Fruit fly (Drosophila melanogaster): ENCODE measurements around the gene CG31698.
"Not testable (repeated sequence)": the region's sequence is repeated elsewhere in the genome, so short reads cannot be mapped to it uniquely, and the experiment has no call there.

Gene CG31698

DNA sequence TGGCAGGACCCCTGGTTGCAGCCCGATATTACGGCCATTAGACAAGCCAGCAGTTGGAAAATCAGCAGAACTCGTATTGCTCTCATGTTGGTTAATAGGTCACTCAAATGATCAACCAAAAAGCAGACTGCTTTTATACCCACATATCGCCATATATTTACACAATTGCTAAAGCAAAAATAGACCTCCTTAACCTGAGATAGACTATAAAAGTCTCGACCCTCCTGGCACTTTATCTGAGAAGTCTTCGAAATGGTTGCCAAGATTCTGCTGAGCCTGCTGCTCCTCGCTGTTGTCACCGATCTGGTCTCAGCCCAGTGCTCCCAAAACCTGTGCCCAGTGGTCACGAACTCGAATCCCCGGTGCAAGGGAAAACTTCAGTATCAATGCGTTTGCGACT lies at the start of gene CG31698, which contains the start of gene CG15404:
Gene CG31698 (minus strand): TSS at position 101 of the 400 bp plus-strand sequence.
Gene CG15404 (plus strand): TSS at position 233 of the 400 bp plus-strand sequence.
- no peak for TF ChIP-seq CG17801 (GFP tag; optimal IDR thresholded peaks at IDR 0.05; ENCODE audit: partially characterized antibody)

DNA sequence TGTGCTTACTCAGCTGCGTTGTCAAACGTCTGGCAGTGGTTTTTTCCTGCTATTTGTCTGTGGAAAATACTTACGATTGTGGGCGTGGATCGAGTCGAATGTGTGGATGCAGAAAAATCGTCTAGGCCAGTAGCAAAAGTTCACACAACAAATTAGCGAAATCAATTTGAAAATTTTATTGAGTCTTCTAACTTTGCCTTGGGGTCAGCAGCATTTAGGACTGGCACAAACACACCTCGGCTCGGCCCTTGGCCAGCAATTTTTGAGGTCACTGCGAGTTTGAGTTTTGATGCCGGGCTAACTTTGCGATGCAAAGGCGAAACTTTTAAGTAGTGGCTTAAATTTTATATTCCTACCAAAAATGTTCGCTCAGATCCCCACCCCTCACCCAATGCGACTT lies 26.8 kb upstream of the CG31698 start, which contains the start of gene CG34393:
Gene CG34393 (minus strand): TSS at position 101 of the 400 bp plus-strand sequence.
- TF ChIP-seq CG17801 (GFP tag; optimal IDR thresholded peaks at IDR 0.05; ENCODE audit: partially characterized antibody) = no peak

DNA sequence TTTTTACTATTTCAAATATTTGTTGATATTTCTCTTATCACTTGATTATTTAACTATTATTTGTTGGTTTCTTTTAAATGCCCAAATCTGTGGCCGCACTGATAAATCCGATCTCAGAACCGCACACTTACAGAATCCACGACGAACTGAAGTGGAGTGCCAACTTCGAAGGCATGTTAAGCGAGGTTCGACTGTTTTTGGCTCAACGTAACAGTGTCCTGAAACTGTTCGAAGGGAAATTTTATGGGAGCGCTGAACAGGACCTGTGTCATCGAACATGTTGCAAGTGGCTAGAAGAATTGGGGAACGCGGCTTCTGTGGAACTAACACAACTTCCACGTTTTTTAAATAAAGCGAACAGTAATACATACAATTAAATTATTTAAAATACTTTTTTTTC lies 25.9 kb upstream of the CG31698 start:
- no peak for TF ChIP-seq CG17801 (GFP tag; optimal IDR thresholded peaks at IDR 0.05; ENCODE audit: partially characterized antibody)

DNA sequence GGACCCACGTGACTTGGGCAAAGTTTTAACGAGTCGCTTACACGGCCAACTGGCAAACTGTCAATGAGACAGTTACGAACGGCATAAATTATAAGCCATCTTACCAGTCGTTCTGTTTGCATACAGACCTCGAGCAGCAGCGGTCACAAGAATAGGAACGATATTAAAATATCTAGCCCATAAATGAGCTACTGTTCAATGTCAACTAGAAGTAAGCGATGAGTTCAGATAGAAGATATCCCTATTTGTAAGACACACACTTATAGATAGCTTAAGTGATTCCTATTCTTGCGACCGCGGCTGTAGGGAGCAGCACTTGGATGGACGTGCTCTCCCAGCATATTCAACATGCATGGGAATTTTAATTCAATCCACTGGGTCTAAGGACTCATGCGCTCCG lies 15.2 kb upstream of the CG31698 start:
- no peak for TF ChIP-seq CG17801 (GFP tag; optimal IDR thresholded peaks at IDR 0.05; ENCODE audit: partially characterized antibody)

DNA sequence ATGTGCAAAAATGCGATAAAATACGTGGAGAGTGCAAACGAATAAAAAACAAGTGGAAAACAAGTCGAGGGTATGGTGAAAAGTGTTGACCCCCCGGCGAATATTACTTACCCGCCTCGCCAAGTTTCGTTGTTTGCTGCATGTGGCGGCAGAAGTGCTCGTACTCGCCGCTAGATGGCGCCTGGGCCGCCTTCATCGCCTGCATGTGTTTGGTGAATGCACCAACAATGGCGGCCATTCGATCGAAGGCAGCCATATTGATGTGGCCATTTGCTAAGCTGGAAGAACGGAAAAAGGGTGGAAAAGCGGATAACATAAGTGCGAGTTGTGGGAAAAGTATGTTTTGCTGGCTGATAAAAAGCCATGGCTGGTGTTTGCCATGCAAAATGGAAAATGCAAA lies 9.6 kb upstream of the CG31698 start:
- no peak for TF ChIP-seq CG17801 (GFP tag; optimal IDR thresholded peaks at IDR 0.05; ENCODE audit: partially characterized antibody)

dm6 chr2L:3179654-3180053 lies 6.0 kb upstream of the CG31698 start:
- TF ChIP-seq CG17801 (GFP tag; optimal IDR thresholded peaks at IDR 0.05; ENCODE audit: partially characterized antibody) = no peak

- peak; percentile 44 for TF ChIP-seq CG17801 (GFP tag; optimal IDR thresholded peaks at IDR 0.05; ENCODE audit: partially characterized antibody)
These were observed 832 bp downstream of the CG31698 start for dm6 chr2L:3172745-3173271.

- no peak for TF ChIP-seq CG17801 (GFP tag; optimal IDR thresholded peaks at IDR 0.05; ENCODE audit: partially characterized antibody)
These were observed 2.6 kb downstream of the CG31698 start, which contains the start of gene CG44002 for dm6 chr2L:3170949-3171579. TSS of gene CG44002 (minus strand) at chr2L:3171092.

- no peak for TF ChIP-seq CG17801 (GFP tag; optimal IDR thresholded peaks at IDR 0.05; ENCODE audit: partially characterized antibody)
These were observed 6.9 kb downstream of the CG31698 start for dm6 chr2L:3166710-3167109.

DNA sequence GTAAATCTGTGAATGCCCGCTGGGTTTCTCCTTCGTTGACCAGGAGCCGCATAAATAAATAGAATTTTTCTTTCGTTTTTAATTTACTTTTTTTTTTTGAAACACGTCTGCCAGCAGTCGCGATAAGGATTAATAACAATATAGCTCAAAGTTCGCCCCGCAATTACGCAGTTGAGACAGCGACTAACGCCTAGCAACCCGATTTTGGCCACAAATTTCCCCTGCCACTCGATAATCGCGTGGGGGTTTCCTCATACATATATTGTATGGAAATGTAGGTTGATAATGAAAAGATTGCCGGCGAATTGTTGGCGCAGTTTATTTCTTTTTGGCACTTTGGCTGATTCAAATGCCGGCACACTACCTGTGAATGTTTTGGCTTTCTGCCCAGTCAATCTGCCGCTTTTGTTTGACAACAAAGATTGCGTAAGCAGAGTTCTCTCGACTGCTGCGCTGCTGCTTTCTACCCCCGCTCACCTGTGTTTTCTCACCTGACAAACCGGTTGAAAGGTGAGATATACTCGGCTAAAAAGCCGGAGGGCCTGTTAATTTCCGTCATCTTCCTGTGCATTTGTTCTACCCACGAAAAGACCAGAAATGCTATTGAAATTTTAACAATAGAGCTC lies 8.5 kb downstream of the CG31698 start:
- TF ChIP-seq CG17801 (GFP tag; optimal IDR thresholded peaks at IDR 0.05; ENCODE audit: partially characterized antibody) = no peak

DNA sequence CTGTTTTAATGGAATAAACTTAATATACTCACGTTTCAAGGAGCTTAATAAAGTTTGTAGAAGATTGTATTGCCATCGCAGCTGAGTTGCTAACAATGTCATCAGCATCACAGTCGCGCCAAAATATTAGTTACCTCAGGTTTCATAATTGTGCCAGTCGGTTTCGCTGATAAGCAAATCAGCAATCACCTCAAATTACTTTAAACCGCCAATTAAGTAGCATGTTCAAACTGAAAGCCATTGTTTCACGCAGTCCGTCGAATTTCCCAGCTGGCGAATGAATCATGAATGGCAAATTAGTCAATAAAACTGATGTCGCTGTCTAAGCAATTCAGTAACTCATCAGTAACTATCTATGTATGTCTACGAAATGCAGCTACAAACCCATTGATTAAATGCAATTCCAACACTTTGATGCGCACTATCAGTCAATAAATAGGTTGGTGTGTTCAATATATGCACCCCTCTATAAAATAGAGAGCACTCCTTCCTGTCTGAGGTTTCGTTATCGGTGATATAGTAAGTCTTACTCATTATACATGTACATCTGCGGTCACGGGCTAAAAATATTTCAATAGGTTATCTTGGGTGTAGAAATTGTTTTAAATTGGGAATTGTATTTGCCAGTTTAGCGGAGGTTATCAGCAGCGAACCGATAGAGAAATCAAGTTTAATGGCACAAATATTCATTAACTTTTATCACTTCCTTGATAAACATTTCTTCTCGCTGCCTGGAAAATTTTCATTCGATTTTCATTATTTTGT lies 9.2 kb downstream of the CG31698 start:
- no peak for TF ChIP-seq CG17801 (GFP tag; optimal IDR thresholded peaks at IDR 0.05; ENCODE audit: partially characterized antibody)

DNA sequence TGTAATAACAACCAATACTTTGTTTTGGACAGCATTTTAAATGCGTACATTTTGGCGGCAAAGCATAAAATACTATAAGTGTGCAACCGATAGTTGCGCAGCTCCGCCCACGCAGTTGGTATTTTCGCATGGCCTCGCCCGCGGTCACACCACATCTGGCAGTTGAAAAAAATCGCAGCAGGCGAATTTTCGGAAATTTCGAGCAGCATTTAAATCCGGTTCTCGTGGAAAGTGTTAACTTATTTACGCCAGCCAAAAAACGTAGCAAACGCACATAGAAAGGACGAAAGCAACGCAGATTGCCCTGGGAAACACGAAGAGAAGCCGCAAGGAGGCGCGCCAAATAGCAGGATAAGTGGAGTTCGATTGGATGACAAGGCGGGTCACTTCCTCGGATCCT lies 10.2 kb downstream of the CG31698 start, which contains the start of gene Hydr2:
Gene Hydr2 (plus strand): TSS at position 156 of the 400 bp plus-strand sequence.
- TF ChIP-seq CG17801 (GFP tag; optimal IDR thresholded peaks at IDR 0.05; ENCODE audit: partially characterized antibody) = not testable (repeated sequence)

DNA sequence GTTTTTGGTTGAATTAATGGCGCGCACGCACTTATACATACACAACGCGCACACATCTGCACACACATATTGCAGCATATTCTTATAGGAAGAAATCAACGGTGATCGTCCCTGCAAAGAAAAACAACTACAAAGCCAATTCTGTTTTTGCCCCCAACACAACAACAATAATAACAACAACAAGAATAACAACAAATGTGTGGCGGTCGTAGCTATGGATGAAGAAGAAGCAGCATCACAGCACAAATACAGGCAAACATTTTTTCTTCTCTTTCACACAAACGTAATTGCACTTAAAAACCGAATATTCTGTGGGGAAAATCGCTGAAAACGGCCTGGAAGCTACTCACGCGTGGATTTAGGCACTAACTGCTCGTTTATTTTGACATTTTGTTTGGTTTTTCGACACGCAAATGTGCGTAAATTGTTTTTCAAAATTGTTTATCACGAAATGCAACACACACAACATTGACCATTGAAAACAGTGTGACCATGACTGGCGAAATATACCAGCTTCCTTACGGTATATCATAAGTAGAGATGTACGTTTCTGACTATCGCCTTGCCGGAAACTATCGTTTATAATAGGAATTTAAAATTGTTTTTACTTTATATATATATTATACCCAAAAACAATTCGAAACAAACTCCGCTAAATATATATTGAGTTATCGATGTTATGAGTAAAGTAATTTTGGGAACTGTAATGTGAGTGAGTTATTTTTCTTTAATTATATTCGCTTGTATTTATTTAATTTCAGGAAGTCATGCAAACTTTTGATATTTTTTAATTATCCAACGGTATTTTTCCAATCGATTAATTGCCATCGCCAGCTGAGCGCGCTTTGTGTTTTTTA lies 14.3 kb downstream of the CG31698 start, which contains the start of the genes Mad and gkt:
Gene Mad (minus strand): TSS at position 500 of the 857 bp plus-strand sequence.
Gene gkt (plus strand): TSS at position 807 of the 857 bp plus-strand sequence.
- no peak for TF ChIP-seq CG17801 (GFP tag; optimal IDR thresholded peaks at IDR 0.05; ENCODE audit: partially characterized antibody)

All from ovary, adult (tissue).